Worm (Caenorhabditis elegans): ENCODE measurements around the gene C52E2.5.

ce11 chrII:1890682-1891081 is 47.9 kb upstream of the C52E2.5 start, which contains the start of gene math-9:
- TF ChIP-seq W03F9.2 (tag; optimal IDR thresholded peaks at IDR 0.05) (no peak), him-1 (tag; optimal IDR thresholded peaks at IDR 0.05) (no peak), dao-5 (tag; optimal IDR thresholded peaks at IDR 0.05) (no peak)

All from whole organism, L4/young adult.